Fruit fly (Drosophila melanogaster): ENCODE data around the gene hog.

The hog gene

DNA sequence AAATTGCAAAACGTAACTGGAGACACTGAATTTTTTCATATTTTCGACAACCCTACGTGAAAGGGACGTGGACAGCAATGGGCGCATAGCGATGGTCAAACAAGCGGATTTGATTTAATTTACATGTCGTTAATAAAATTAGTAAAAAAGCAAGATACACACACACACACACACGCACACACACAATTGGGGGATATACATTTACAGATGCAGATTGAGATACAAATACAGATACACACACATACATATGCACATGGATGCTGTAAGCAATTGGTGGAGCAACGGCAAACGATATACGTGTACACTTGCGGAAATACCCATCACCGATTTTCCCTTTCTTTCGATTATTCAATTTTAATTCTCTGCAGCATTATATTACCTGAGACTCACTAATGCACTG is 46.3 kb upstream of the hog start:
- TF ChIP-seq Sox14 (GFP tag; optimal IDR thresholded peaks at IDR 0.05) = no peak
- TF ChIP-seq CG10669 (GFP tag; optimal IDR thresholded peaks at IDR 0.05) = no peak
- TF ChIP-seq fd59A (GFP tag; optimal IDR thresholded peaks at IDR 0.05) = no peak
- no peak for TF ChIP-seq Ets96B (tag; optimal IDR thresholded peaks at IDR 0.05)
- TF ChIP-seq Smox (GFP tag; optimal IDR thresholded peaks at IDR 0.05) = no peak
- TF ChIP-seq CG6792 (GFP tag; optimal IDR thresholded peaks at IDR 0.05) = no peak
- no peak for TF ChIP-seq vri (GFP tag; optimal IDR thresholded peaks at IDR 0.05)
- no peak for TF ChIP-seq Hr39 (GFP tag; optimal IDR thresholded peaks at IDR 0.05)
- no peak for TF ChIP-seq Sox102F (GFP tag; optimal IDR thresholded peaks at IDR 0.05)
- TF ChIP-seq acj6 (GFP tag; optimal IDR thresholded peaks at IDR 0.05) = no peak
- TF ChIP-seq CG15336 (GFP tag; IDR thresholded peaks at IDR 0.05) = no peak
- TF ChIP-seq OdsH (GFP tag; optimal IDR thresholded peaks at IDR 0.05) = no peak

DNA sequence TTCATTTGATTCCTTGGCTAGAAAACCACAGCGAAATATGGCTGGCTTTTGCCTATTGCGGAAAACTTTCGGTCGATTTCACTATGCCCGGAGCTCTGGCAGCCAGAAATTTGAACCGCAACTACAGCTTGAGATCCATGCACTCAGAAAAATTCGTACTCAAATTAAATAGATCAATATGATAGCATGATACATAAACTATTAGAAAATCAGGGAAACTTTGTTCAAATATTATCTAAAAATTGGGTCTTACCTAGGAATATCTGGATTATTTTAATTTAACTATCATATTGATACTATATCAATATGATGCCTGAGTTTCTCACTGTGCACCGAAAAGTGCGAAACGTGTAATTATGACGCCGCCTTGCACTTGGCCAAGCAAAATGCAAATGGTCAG is 32.4 kb upstream of the hog start:
- TF ChIP-seq CG6792 (GFP tag; optimal IDR thresholded peaks at IDR 0.05) (no peak), CG9139 (GFP tag; optimal IDR thresholded peaks at IDR 0.05) (no peak), topi (GFP tag; optimal IDR thresholded peaks at IDR 0.05) (peak; percentile 38), CG6276 (GFP tag; optimal IDR thresholded peaks at IDR 0.05) (no peak), CG10669 (GFP tag; optimal IDR thresholded peaks at IDR 0.05) (no peak), Smox (GFP tag; optimal IDR thresholded peaks at IDR 0.05) (peak; percentile 19), CG4318 (GFP tag; optimal IDR thresholded peaks at IDR 0.05) (no peak), CG31627 (GFP tag; optimal IDR thresholded peaks at IDR 0.05) (peak; percentile 1), CG15336 (GFP tag; IDR thresholded peaks at IDR 0.05) (0 out of 2 replicates have a peak, but pooled peaks have one; percentile 17), Lpt (GFP tag; optimal IDR thresholded peaks at IDR 0.05) (no peak), Eip78C (GFP tag) (peak; percentile 51), pdm3 (GFP tag; optimal IDR thresholded peaks at IDR 0.05) (no peak), svp (GFP tag) (peak; percentile 66), cyc (GFP tag; optimal IDR thresholded peaks at IDR 0.05) (peak; percentile 8), CG32006 (GFP tag; optimal IDR thresholded peaks at IDR 0.05) (peak; percentile 18), CG8632 (GFP tag; optimal IDR thresholded peaks at IDR 0.05) (no peak), Met (GFP tag; optimal IDR thresholded peaks at IDR 0.05) (peak; percentile 32), esn (GFP tag; optimal IDR thresholded peaks at IDR 0.05) (peak; percentile 28), fd59A (GFP tag; optimal IDR thresholded peaks at IDR 0.05) (no peak), Eip93F (GFP tag; optimal IDR thresholded peaks at IDR 0.05) (no peak), CG6808 (GFP tag; optimal IDR thresholded peaks at IDR 0.05) (no peak)

DNA sequence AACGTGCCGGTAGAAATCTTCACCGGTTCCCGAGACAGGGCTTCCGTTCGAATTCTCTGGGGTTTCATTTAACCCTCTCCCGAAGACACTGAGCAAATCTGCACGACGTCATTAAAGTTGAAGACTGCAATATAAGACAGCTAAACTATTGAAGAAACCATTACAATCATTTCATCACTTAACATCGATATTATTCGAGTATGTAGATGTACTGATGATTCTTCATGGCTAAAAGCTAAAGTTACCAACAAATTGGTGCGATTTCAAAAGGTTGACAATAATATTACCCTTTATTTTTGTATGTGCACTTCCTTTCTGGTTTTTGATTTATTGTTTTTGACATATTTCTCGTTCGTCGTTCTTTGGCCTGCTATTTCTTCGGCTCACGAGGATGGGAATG is 31.7 kb upstream of the hog start:
- TF ChIP-seq net (GFP tag; optimal IDR thresholded peaks at IDR 0.05) (no peak), Sox102F (GFP tag; optimal IDR thresholded peaks at IDR 0.05) (peak; percentile 80), Gug (GFP tag; IDR thresholded peaks at IDR 0.05) (no peak), Eip93F (GFP tag; optimal IDR thresholded peaks at IDR 0.05) (peak; percentile 24), eg (GFP tag; IDR thresholded peaks at IDR 0.05) (no peak), vri (GFP tag; optimal IDR thresholded peaks at IDR 0.05) (peak; percentile 45), CG6854 (GFP tag; optimal IDR thresholded peaks at IDR 0.05) (no peak), OdsH (GFP tag; optimal IDR thresholded peaks at IDR 0.05) (peak; percentile 14), Ets96B (tag; optimal IDR thresholded peaks at IDR 0.05) (peak; percentile 39), dsx (GFP tag; optimal IDR thresholded peaks at IDR 0.05; ENCODE audit: poor library complexity, severe bottlenecking) (peak; percentile 26), spab (GFP tag; optimal IDR thresholded peaks at IDR 0.05) (peak; percentile 21), lz (GFP tag; optimal IDR thresholded peaks at IDR 0.05) (peak; percentile 70), dac (GFP tag; optimal IDR thresholded peaks at IDR 0.05) (no peak), pdm3 (GFP tag; optimal IDR thresholded peaks at IDR 0.05) (peak; percentile 60), CG6792 (GFP tag; optimal IDR thresholded peaks at IDR 0.05) (peak; percentile 43), Blimp-1 (GFP tag; optimal IDR thresholded peaks at IDR 0.05) (no peak), fd85E (GFP tag; optimal IDR thresholded peaks at IDR 0.05) (no peak), Sox14 (GFP tag; optimal IDR thresholded peaks at IDR 0.05) (peak; percentile 50), CG11902 (GFP tag; optimal IDR thresholded peaks at IDR 0.05) (peak; percentile 52), CG1621 (tag; optimal IDR thresholded peaks at IDR 0.05) (peak; percentile 16), CG4318 (GFP tag; optimal IDR thresholded peaks at IDR 0.05) (no peak), CG10631 (GFP tag; optimal IDR thresholded peaks at IDR 0.05) (peak; percentile 34), Ets21C (GFP tag; optimal IDR thresholded peaks at IDR 0.05) (peak; percentile 65), Eip78C (GFP tag) (peak; percentile 83), CG3032 (tag; optimal IDR thresholded peaks at IDR 0.05) (peak; percentile 32), CG6808 (GFP tag; optimal IDR thresholded peaks at IDR 0.05) (peak; percentile 36), Smox (GFP tag; optimal IDR thresholded peaks at IDR 0.05) (peak; percentile 80), CG8632 (GFP tag; optimal IDR thresholded peaks at IDR 0.05) (peak; percentile 25), CG34406 (GFP tag; optimal IDR thresholded peaks at IDR 0.05) (peak; percentile 37), CG31627 (GFP tag; optimal IDR thresholded peaks at IDR 0.05) (peak; percentile 78), cyc (GFP tag; optimal IDR thresholded peaks at IDR 0.05) (peak; percentile 73), Lpt (GFP tag; optimal IDR thresholded peaks at IDR 0.05) (no peak), CG6276 (GFP tag; optimal IDR thresholded peaks at IDR 0.05) (no peak), fd59A (GFP tag; optimal IDR thresholded peaks at IDR 0.05) (peak; percentile 12), CG6163 (GFP tag; IDR thresholded peaks at IDR 0.05) (0 out of 3 replicates have a peak, but pooled peaks have one; percentile 20)

Measured in whole organism, prepupa.